Worm (Caenorhabditis elegans) whole organism, young adult: ENCODE data around the gene natb-1.

ENCODE experiments used
- B0019.2 ChIP-seq: fragments of 200-800 bp; sonication (Bioruptor generic); conservative IDR thresholded peaks from 2 replicates; pipeline ENCODE4 v1.3.6; 2022; ENCODE audit warnings: missing genetic modification reagents, missing genetic modification characterization, missing compliant biosample characterization
- B0261.1 ChIP-seq: sonication (generic microtip); optimal IDR thresholded peaks from 2 replicates; lab custom pipeline; 2016; ENCODE audit warnings: mild to moderate bottlenecking, missing genetic modification characterization, moderate library complexity, missing compliant biosample characterization
- B0336.3 ChIP-seq: fragments of 200-800 bp; sonication (Bioruptor generic); IDR thresholded peaks from 2 replicates; pipeline ENCODE4 v1.3.6; 2022; ENCODE audit warnings: missing genetic modification characterization, missing compliant biosample characterization
- D2030.7 ChIP-seq: fragments of 200-800 bp; sonication (Bioruptor generic); IDR thresholded peaks from 2 replicates; pipeline ENCODE4 v1.3.6; 2022; ENCODE audit warnings: missing genetic modification reagents, missing genetic modification characterization, missing compliant biosample characterization
- F10E7.11 ChIP-seq: sonication (generic microtip); optimal IDR thresholded peaks from 2 replicates; lab custom pipeline; 2017; ENCODE audit warnings: mild to moderate bottlenecking, missing genetic modification characterization, moderate library complexity, missing compliant biosample characterization
- F22D6.2 ChIP-seq: sonication (generic microtip); optimal IDR thresholded peaks from 2 replicates; lab custom pipeline; 2016; ENCODE audit warnings: mild to moderate bottlenecking, missing genetic modification characterization, missing compliant biosample characterization
- F23B12.7 ChIP-seq: sonication (generic microtip); optimal IDR thresholded peaks from 2 replicates; lab custom pipeline; 2017; ENCODE audit warnings: missing genetic modification characterization, mild to moderate bottlenecking, missing compliant biosample characterization, antibody characterized with exemption, moderate library complexity; ENCODE audit not compliant: insufficient read depth
- T07F8.4 ChIP-seq: sonication (generic microtip); optimal IDR thresholded peaks from 2 replicates; lab custom pipeline; 2016; ENCODE audit warnings: mild to moderate bottlenecking, missing genetic modification characterization, moderate library complexity, missing compliant biosample characterization
- Y56A3A.18 ChIP-seq: fragments of 200-800 bp; sonication (Bioruptor generic); IDR thresholded peaks from 2 replicates; pipeline ENCODE4 v1.3.6; 2022; ENCODE audit warnings: missing genetic modification reagents, missing genetic modification characterization, missing compliant biosample characterization
- Y79H2A.3 ChIP-seq: fragments of 200-800 bp; sonication (Bioruptor generic); conservative IDR thresholded peaks from 2 replicates; pipeline ENCODE4 v1.3.6; 2022; ENCODE audit warnings: missing genetic modification reagents, missing genetic modification characterization, missing compliant biosample characterization
- Y95B8A.8 ChIP-seq: fragments of 200-800 bp; sonication (Bioruptor generic); IDR thresholded peaks from 2 replicates; pipeline ENCODE4 v1.3.6; 2022; ENCODE audit warnings: missing genetic modification reagents, missing genetic modification characterization, missing compliant biosample characterization
- athp-1 ChIP-seq: sonication (generic microtip); optimal IDR thresholded peaks from 2 replicates; lab custom pipeline; 2017; ENCODE audit warnings: mild to moderate bottlenecking, missing genetic modification characterization, missing compliant biosample characterization
- cebp-1 ChIP-seq, 2 experiments: fragments of 200-800 bp in 1 of 2; sonication (Bioruptor generic) in 1 of 2; sonication (generic microtip) in 1 of 2; IDR thresholded peaks in 1 of 2; optimal IDR thresholded peaks in 1 of 2; 2 replicates each; pipeline versions ENCODE4 v1.3.6 to Lab custom; 2017 to 2022; ENCODE audit warnings: missing compliant biosample characterization in 2 of 2, missing genetic modification characterization in 2 of 2, mild to moderate bottlenecking in 1 of 2, missing genetic modification reagents in 1 of 2, moderate library complexity in 1 of 2
- ceh-100 ChIP-seq: fragments of 200-800 bp; sonication (Bioruptor generic); IDR thresholded peaks from 2 replicates; pipeline ENCODE4 v1.3.6; 2022; ENCODE audit warnings: missing genetic modification reagents, missing genetic modification characterization, missing compliant biosample characterization
- ceh-79 ChIP-seq: sonication (generic microtip); optimal IDR thresholded peaks from 2 replicates; lab custom pipeline; 2017; ENCODE audit warnings: mild to moderate bottlenecking, missing genetic modification characterization, missing compliant biosample characterization
- ceh-91 ChIP-seq: fragments of 200-800 bp; sonication (Bioruptor generic); IDR thresholded peaks from 2 replicates; pipeline ENCODE4 v1.3.6; 2022; ENCODE audit warnings: missing genetic modification reagents, missing genetic modification characterization, missing compliant biosample characterization
- dpff-1 ChIP-seq: sonication (generic microtip); optimal IDR thresholded peaks from 2 replicates; lab custom pipeline; 2017; ENCODE audit warnings: mild to moderate bottlenecking, missing genetic modification characterization, missing compliant biosample characterization
- dpl-1 ChIP-seq: fragments of 150-350 bp; optimal IDR thresholded peaks from 2 replicates; lab custom pipeline; 2014; ENCODE audit warnings: missing biosample characterization, missing genetic modification reagents, missing genetic modification characterization
- egrh-3 ChIP-seq: fragments of 200-800 bp; sonication (Bioruptor generic); IDR thresholded peaks from 2 replicates; pipeline ENCODE4 v1.3.6; 2022; ENCODE audit warnings: missing genetic modification reagents, missing genetic modification characterization, missing compliant biosample characterization
- gei-17 ChIP-seq: fragments of 200-800 bp; sonication (Bioruptor generic); optimal IDR thresholded peaks from 2 replicates; lab custom pipeline; 2018; ENCODE audit warnings: mild to moderate bottlenecking, missing genetic modification characterization, missing compliant biosample characterization
- hlh-12 ChIP-seq: sonication (generic microtip); optimal IDR thresholded peaks from 2 replicates; lab custom pipeline; 2016; ENCODE audit warnings: missing genetic modification characterization, missing compliant biosample characterization
- let-607 ChIP-seq, 2 experiments: fragments of 200-800 bp in 1 of 2; sonication (Bioruptor generic) in 1 of 2; sonication (generic microtip) in 1 of 2; optimal IDR thresholded peaks; 2 replicates each; lab custom pipeline; 2016 to 2018; ENCODE audit warnings: mild to moderate bottlenecking in 2 of 2, missing compliant biosample characterization in 2 of 2, missing genetic modification characterization in 2 of 2, moderate library complexity in 2 of 2, missing genotype in 1 of 2
- lin-26 ChIP-seq: fragments of 200-800 bp; sonication (Bioruptor generic); IDR thresholded peaks from 2 replicates; pipeline ENCODE4 v1.3.6; 2022; ENCODE audit warnings: missing genetic modification reagents, missing genetic modification characterization, missing compliant biosample characterization
- lin-54 ChIP-seq: fragments of 200-800 bp; sonication (Bioruptor generic); optimal IDR thresholded peaks from 2 replicates; lab custom pipeline; 2018; ENCODE audit warnings: mild to moderate bottlenecking, missing genetic modification characterization, missing compliant biosample characterization
- madf-10 ChIP-seq: sonication (generic microtip); optimal IDR thresholded peaks from 2 replicates; lab custom pipeline; 2016; ENCODE audit warnings: mild to moderate bottlenecking, missing genetic modification characterization, missing compliant biosample characterization
- madf-6 ChIP-seq: fragments of 200-800 bp; sonication (Bioruptor generic); IDR thresholded peaks from 2 replicates; pipeline ENCODE4 v1.3.6; 2022; ENCODE audit warnings: missing genetic modification reagents, missing genetic modification characterization, missing compliant biosample characterization
- mcd-1 ChIP-seq: fragments of 200-800 bp; sonication (Bioruptor generic); IDR thresholded peaks from 2 replicates; pipeline ENCODE4 v1.3.6; 2022; ENCODE audit warnings: missing genetic modification reagents, missing genetic modification characterization, missing compliant biosample characterization
- nfya-1 ChIP-seq: sonication (generic microtip); optimal IDR thresholded peaks from 2 replicates; lab custom pipeline; 2017; ENCODE audit warnings: antibody characterized with exemption, missing compliant biosample characterization, missing genetic modification characterization, borderline replicate concordance; ENCODE audit not compliant: insufficient read depth
- nfya-2 ChIP-seq: fragments of 200-800 bp; sonication (Bioruptor generic); IDR thresholded peaks from 2 replicates; pipeline ENCODE4 v1.3.6; 2022; ENCODE audit warnings: missing genetic modification reagents, missing genetic modification characterization, missing compliant biosample characterization
- nfyb-1 ChIP-seq: fragments of 200-800 bp; sonication (Bioruptor generic); IDR thresholded peaks from 2 replicates; pipeline ENCODE4 v1.3.6; 2022; ENCODE audit warnings: missing genetic modification reagents, missing genetic modification characterization, missing compliant biosample characterization
- nhr-120 ChIP-seq: fragments of 200-800 bp; sonication (Bioruptor generic); IDR thresholded peaks from 2 replicates; pipeline ENCODE4 v1.3.6; 2022; ENCODE audit warnings: missing genetic modification characterization, missing compliant biosample characterization
- nhr-179 ChIP-seq: sonication (generic microtip); optimal IDR thresholded peaks from 2 replicates; lab custom pipeline; 2016; ENCODE audit warnings: mild to moderate bottlenecking, missing genetic modification characterization, missing compliant biosample characterization
- nhr-27 ChIP-seq: fragments of 200-800 bp; sonication (Bioruptor generic); optimal IDR thresholded peaks from 2 replicates; lab custom pipeline; 2018; ENCODE audit warnings: mild to moderate bottlenecking, missing genetic modification characterization, moderate library complexity, missing compliant biosample characterization
- nhr-80 ChIP-seq: sonication (generic microtip); optimal IDR thresholded peaks from 2 replicates; lab custom pipeline; 2016; ENCODE audit warnings: missing genetic modification characterization, missing compliant biosample characterization
- nhr-90 ChIP-seq: sonication (generic microtip); optimal IDR thresholded peaks from 2 replicates; lab custom pipeline; 2016; ENCODE audit warnings: missing genotype, mild to moderate bottlenecking, missing genetic modification characterization, missing compliant biosample characterization
- pbrm-1 ChIP-seq: fragments of 200-800 bp; sonication (Bioruptor generic); IDR thresholded peaks from 2 replicates; pipeline ENCODE4 v1.3.6; 2022; ENCODE audit warnings: missing genetic modification reagents, missing genetic modification characterization, missing compliant biosample characterization
- repo-1 ChIP-seq: sonication (generic microtip); optimal IDR thresholded peaks from 2 replicates; lab custom pipeline; 2017; ENCODE audit warnings: mild to moderate bottlenecking, missing genetic modification characterization, missing compliant biosample characterization
- rpc-1 ChIP-seq, 2 experiments: fragments of 150-350 bp in 1 of 2; sonication (generic microtip) in 1 of 2; optimal IDR thresholded peaks; 2 replicates each; lab custom pipeline; 2014 to 2018; ENCODE audit warnings: missing biosample characterization in 1 of 2, missing genetic modification characterization in 1 of 2, missing genetic modification reagents in 1 of 2, missing genotype in 1 of 2
- sdz-38 ChIP-seq: sonication (generic microtip); optimal IDR thresholded peaks from 2 replicates; lab custom pipeline; 2016; ENCODE audit warnings: missing genotype, missing genetic modification characterization, missing compliant biosample characterization
- sea-2 ChIP-seq: fragments of 200-800 bp; sonication (Bioruptor generic); IDR thresholded peaks from 2 replicates; pipeline ENCODE4 v1.3.6; 2022; ENCODE audit warnings: missing genetic modification characterization, missing compliant biosample characterization
- snpc-1.1 ChIP-seq: sonication (generic microtip); optimal IDR thresholded peaks from 2 replicates; lab custom pipeline; 2017; ENCODE audit warnings: missing genetic modification characterization, mild to moderate bottlenecking, missing compliant biosample characterization, antibody characterized with exemption, moderate library complexity, missing genotype, missing genetic modification reagents; ENCODE audit not compliant: insufficient read depth
- tbp1 ChIP-seq: fragments of 200-800 bp; sonication (Bioruptor generic); optimal IDR thresholded peaks from 2 replicates; lab custom pipeline; 2018; ENCODE audit warnings: mild to moderate bottlenecking, missing genetic modification characterization, missing compliant biosample characterization
- tlf-1 ChIP-seq: fragments of 200-800 bp; sonication (Bioruptor generic); optimal IDR thresholded peaks from 2 replicates; lab custom pipeline; 2018; ENCODE audit warnings: mild to moderate bottlenecking, missing genetic modification characterization, missing compliant biosample characterization
- unc-130 ChIP-seq: sonication (generic microtip); optimal IDR thresholded peaks from 2 replicates; lab custom pipeline; 2016; ENCODE audit warnings: missing genetic modification reagents, missing genetic modification characterization, missing compliant biosample characterization
- unc-62 ChIP-seq: fragments of 150-350 bp; optimal IDR thresholded peaks from 2 replicates; lab custom pipeline; 2014; ENCODE audit warnings: missing biosample characterization, missing genetic modification reagents, missing genetic modification characterization
- zim-3 ChIP-seq: sonication (generic microtip); optimal IDR thresholded peaks from 2 replicates; lab custom pipeline; 2017; ENCODE audit warnings: mild to moderate bottlenecking, missing genetic modification characterization, moderate library complexity, missing compliant biosample characterization
- ztf-25 ChIP-seq: fragments of 200-800 bp; sonication (Bioruptor generic); IDR thresholded peaks from 2 replicates; pipeline ENCODE4 v1.3.6; 2022; ENCODE audit warnings: missing genetic modification reagents, missing genetic modification characterization, missing compliant biosample characterization
- ztf-6 ChIP-seq: fragments of 200-800 bp; sonication (Bioruptor generic); IDR thresholded peaks from 2 replicates; pipeline ENCODE4 v1.3.6; 2022; ENCODE audit warnings: missing genetic modification reagents, missing genetic modification characterization, missing compliant biosample characterization

The natb-1 gene

DNA sequence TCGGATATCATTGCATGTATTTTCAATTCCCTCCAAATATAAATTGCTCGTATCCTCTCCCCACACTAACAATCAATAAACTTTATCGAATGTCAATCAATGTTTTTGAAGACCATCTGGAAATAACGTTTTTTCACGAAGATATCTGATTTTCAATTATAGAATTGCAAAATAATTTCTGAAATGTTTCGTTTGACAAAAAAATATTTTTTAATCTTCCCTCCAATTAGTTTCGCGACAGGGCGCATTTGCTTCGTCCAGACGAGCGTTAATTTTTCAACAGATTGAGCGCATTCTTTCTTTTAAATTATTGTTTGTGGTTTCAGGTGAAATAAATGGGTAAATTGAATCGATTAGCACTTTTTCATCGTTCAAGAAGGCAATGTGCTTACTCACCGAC, 47.9 kb upstream of the natb-1 start, which contains the start of gene vars-1 (continued):
- TF ChIP-seq nhr-179 (tag; lab: Kevin White, UChicago) (no peak), let-607 (tag; optimal IDR thresholded peaks at IDR 0.05; lab: Kevin White, UChicago) (no peak), rpc-1 (optimal IDR thresholded peaks at IDR 0.05; lab: Kevin White, UChicago) (no peak), rpc-1 (tag; optimal IDR thresholded peaks at IDR 0.05; lab: Kevin White, UChicago) (no peak), unc-130 (no peak), Y95B8A.8 (GFP tag; lab: Robert Waterston, UW) (0 out of 2 replicates have a peak, but pooled peaks have one; percentile 16), madf-6 (GFP tag; lab: Robert Waterston, UW) (peak; percentile 58), tlf-1 (GFP tag; lab: Kevin White, UChicago) (peak; percentile 51), dpff-1 (no peak), pbrm-1 (no peak), nhr-80 (tag; lab: Kevin White, UChicago) (no peak), D2030.7 (0 out of 2 replicates have a peak, but pooled peaks have one; percentile 28), unc-62 (GFP tag; lab: Kevin White, UChicago) (no peak), ztf-6 (GFP tag; lab: Robert Waterston, UW) (no peak), gei-17 (no peak), nhr-90 (tag; lab: Kevin White, UChicago) (no peak), T07F8.4 (tag; lab: Kevin White, UChicago) (no peak), mcd-1 (GFP tag; lab: Robert Waterston, UW) (peak; percentile 90), B0261.1 (tag; lab: Kevin White, UChicago) (no peak), nhr-27 (tag; lab: Kevin White, UChicago) (no peak), nfyb-1 (no peak), ztf-25 (GFP tag; lab: Robert Waterston, UW) (no peak), lin-54 (GFP tag; lab: Kevin White, UChicago) (peak; percentile 88), B0336.3 (peak; percentile 55), ceh-91 (GFP tag; lab: Robert Waterston, UW) (no peak), hlh-12 (tag; lab: Kevin White, UChicago) (no peak), athp-1 (no peak), ceh-79 (tag; lab: Kevin White, UChicago) (no peak), cebp-1 (GFP tag; IDR thresholded peaks at IDR 0.05; lab: Robert Waterston, UW) (no peak), cebp-1 (tag; optimal IDR thresholded peaks at IDR 0.05; lab: Kevin White, UChicago) (peak; percentile 42), nfya-1 (tag; lab: Kevin White, UChicago) (no peak), sdz-38 (tag; lab: Kevin White, UChicago) (no peak), zim-3 (tag; lab: Kevin White, UChicago) (no peak), sea-2 (GFP tag; lab: Robert Waterston, UW) (no peak), nhr-120 (no peak), B0019.2 (GFP tag; lab: Robert Waterston, UW) (no peak), F22D6.2 (tag; lab: Kevin White, UChicago) (no peak), repo-1 (tag; lab: Kevin White, UChicago) (no peak), Y79H2A.3 (GFP tag; lab: Robert Waterston, UW) (no peak), F23B12.7 (tag; lab: Kevin White, UChicago) (peak; percentile 78), madf-10 (tag; lab: Kevin White, UChicago) (no peak), lin-26 (GFP tag; lab: Robert Waterston, UW) (no peak), snpc-1.1 (tag; lab: Kevin White, UChicago) (peak; percentile 43), dpl-1 (peak; percentile 42), egrh-3 (GFP tag; lab: Robert Waterston, UW) (no peak), Y56A3A.18 (0 out of 2 replicates have a peak, but pooled peaks have one; percentile 26), nfya-2 (GFP tag; lab: Robert Waterston, UW) (no peak), F10E7.11 (tag; lab: Kevin White, UChicago) (no peak), tbp1 (peak; percentile 6), ceh-100 (no peak)
